Worm (Caenorhabditis elegans) whole organism, L2 larva: ENCODE results near the gene mct-4.

ENCODE experiments used
- lin-13 ChIP-seq: fragments of 150-350 bp; optimal IDR thresholded peaks from 2 replicates; lab custom pipeline; 2014; ENCODE audit warnings: missing biosample characterization, missing genetic modification reagents, missing genetic modification characterization
- snpc-4 ChIP-seq: fragments of 150-350 bp; optimal IDR thresholded peaks from 2 replicates; lab custom pipeline; 2014; ENCODE audit warnings: missing biosample characterization, missing genetic modification characterization
- unc-62 ChIP-seq: fragments of 150-350 bp; optimal IDR thresholded peaks from 2 replicates; lab custom pipeline; 2014; ENCODE audit warnings: missing biosample characterization, missing genetic modification reagents, missing genetic modification characterization
- zag-1 ChIP-seq: fragments of 150-350 bp; optimal IDR thresholded peaks from 2 replicates; lab custom pipeline; 2014; ENCODE audit warnings: missing biosample characterization, missing genetic modification characterization
- ztf-11 ChIP-seq: sonication (generic microtip); optimal IDR thresholded peaks from 2 replicates; lab custom pipeline; 2017; ENCODE audit warnings: missing biosample characterization, missing genetic modification characterization
- ztf-4 ChIP-seq: fragments of 150-350 bp; optimal IDR thresholded peaks from 2 replicates; lab custom pipeline; 2014; ENCODE audit warnings: missing biosample characterization, missing genetic modification characterization

DNA sequence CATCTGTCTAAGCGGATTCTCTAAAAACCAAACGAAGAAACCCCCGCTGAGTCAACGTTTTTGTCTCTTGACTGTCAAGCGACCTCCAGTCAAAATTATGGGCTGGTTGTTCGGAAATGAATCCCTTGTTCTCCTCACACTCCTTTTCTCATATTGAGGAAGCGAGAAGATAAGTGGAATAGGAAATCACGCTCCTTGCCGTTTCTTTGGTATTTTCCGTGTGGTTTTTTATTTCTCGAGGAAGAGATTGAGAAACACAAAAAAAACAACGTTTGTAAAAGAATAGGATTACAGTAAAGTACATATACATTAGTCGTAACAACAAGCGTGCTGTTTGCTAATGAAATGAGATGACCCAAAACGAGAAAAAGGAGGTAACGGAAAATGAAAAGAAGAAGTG, 52.7 kb downstream of the mct-4 start, which contains the start of gene tsp-14:
- TF ChIP-seq ztf-4 (tag; lab: Kevin White, UChicago) (no peak), unc-62 (GFP tag; lab: Kevin White, UChicago) (no peak), lin-13 (no peak), zag-1 (tag; lab: Kevin White, UChicago) (no peak), ztf-11 (no peak), snpc-4 (no peak)
